Worm (Caenorhabditis elegans) whole organism, early embryonic: ENCODE data around the gene pgl-1.
A peak's percentile ranks its signal among the peaks of the same experiment; 100 is the strongest.

ENCODE experiments used
- B0310.2 ChIP-seq: sonication (generic microtip); optimal IDR thresholded peaks from 2 replicates; lab custom pipeline; 2016; ENCODE audit warnings: mild to moderate bottlenecking, missing genetic modification characterization, missing compliant biosample characterization
- F13C5.2 ChIP-seq: sonication (generic microtip); optimal IDR thresholded peaks from 2 replicates; lab custom pipeline; 2017; ENCODE audit warnings: mild to moderate bottlenecking, missing genetic modification characterization, inconsistent platforms, missing compliant biosample characterization
- aly-1 ChIP-seq: sonication (generic microtip); optimal IDR thresholded peaks from 2 replicates; lab custom pipeline; 2016; ENCODE audit warnings: missing genetic modification characterization, missing compliant biosample characterization
- ama-1 ChIP-seq: fragments of 150-350 bp; optimal IDR thresholded peaks from 2 replicates; lab custom pipeline; 2014
- ceh-13 ChIP-seq: fragments of 200-800 bp; sonication (Bioruptor generic); optimal IDR thresholded peaks from 2 replicates; lab custom pipeline; 2018; ENCODE audit warnings: mild to moderate bottlenecking, missing genetic modification characterization, missing compliant biosample characterization
- ceh-36 ChIP-seq: sonication (generic microtip); optimal IDR thresholded peaks from 2 replicates; lab custom pipeline; 2016; ENCODE audit warnings: missing genetic modification characterization, inconsistent platforms, missing compliant biosample characterization
- ets-7 ChIP-seq: sonication (generic microtip); optimal IDR thresholded peaks from 2 replicates; lab custom pipeline; 2016; ENCODE audit warnings: missing genotype, missing genetic modification characterization, missing compliant biosample characterization
- flt-1 ChIP-seq: fragments of 200-800 bp; sonication (Bioruptor generic); IDR thresholded peaks from 2 replicates; pipeline ENCODE4 v1.3.6; 2022; ENCODE audit warnings: missing genetic modification characterization, missing compliant biosample characterization
- hmbx-1 ChIP-seq: sonication (generic microtip); optimal IDR thresholded peaks from 2 replicates; lab custom pipeline; 2016; ENCODE audit warnings: mild to moderate bottlenecking, missing genetic modification characterization, missing compliant biosample characterization
- hmg-4 ChIP-seq: fragments of 200-800 bp; sonication (Bioruptor generic); optimal IDR thresholded peaks from 2 replicates; lab custom pipeline; 2018; ENCODE audit warnings: mild to moderate bottlenecking, missing genetic modification characterization, missing compliant biosample characterization
- hnd-1 ChIP-seq: sonication (generic microtip); optimal IDR thresholded peaks from 2 replicates; lab custom pipeline; 2016; ENCODE audit warnings: missing genetic modification characterization, missing compliant biosample characterization
- pes-1 ChIP-seq: fragments of 200-800 bp; sonication (Bioruptor generic); IDR thresholded peaks from 2 replicates; pipeline ENCODE4 v1.3.6; 2022; ENCODE audit warnings: missing genetic modification reagents, missing genetic modification characterization, missing compliant biosample characterization
- scrt-1 ChIP-seq: fragments of 200-800 bp; sonication (Bioruptor generic); IDR thresholded peaks from 2 replicates; pipeline ENCODE4 v1.3.6; 2022; ENCODE audit warnings: missing genetic modification characterization, missing compliant biosample characterization
- sea-1 ChIP-seq: fragments of 200-800 bp; sonication (Bioruptor generic); conservative IDR thresholded peaks from 2 replicates; pipeline ENCODE4 v1.3.6; 2022; ENCODE audit warnings: missing genetic modification characterization, missing compliant biosample characterization
- tbx-11 ChIP-seq: fragments of 200-800 bp; sonication (Bioruptor generic); IDR thresholded peaks from 2 replicates; pipeline ENCODE4 v1.3.6; 2022; ENCODE audit warnings: missing genetic modification characterization, missing compliant biosample characterization
- tbx-37 ChIP-seq: fragments of 200-800 bp; sonication (Bioruptor generic); conservative IDR thresholded peaks from 2 replicates; pipeline ENCODE4 v1.3.6; 2022; ENCODE audit warnings: missing genetic modification reagents, missing genetic modification characterization, missing compliant biosample characterization
- tra-4 ChIP-seq: sonication (generic microtip); optimal IDR thresholded peaks from 2 replicates; lab custom pipeline; 2017; ENCODE audit warnings: missing genetic modification characterization, missing compliant biosample characterization

pgl-1 gene

DNA sequence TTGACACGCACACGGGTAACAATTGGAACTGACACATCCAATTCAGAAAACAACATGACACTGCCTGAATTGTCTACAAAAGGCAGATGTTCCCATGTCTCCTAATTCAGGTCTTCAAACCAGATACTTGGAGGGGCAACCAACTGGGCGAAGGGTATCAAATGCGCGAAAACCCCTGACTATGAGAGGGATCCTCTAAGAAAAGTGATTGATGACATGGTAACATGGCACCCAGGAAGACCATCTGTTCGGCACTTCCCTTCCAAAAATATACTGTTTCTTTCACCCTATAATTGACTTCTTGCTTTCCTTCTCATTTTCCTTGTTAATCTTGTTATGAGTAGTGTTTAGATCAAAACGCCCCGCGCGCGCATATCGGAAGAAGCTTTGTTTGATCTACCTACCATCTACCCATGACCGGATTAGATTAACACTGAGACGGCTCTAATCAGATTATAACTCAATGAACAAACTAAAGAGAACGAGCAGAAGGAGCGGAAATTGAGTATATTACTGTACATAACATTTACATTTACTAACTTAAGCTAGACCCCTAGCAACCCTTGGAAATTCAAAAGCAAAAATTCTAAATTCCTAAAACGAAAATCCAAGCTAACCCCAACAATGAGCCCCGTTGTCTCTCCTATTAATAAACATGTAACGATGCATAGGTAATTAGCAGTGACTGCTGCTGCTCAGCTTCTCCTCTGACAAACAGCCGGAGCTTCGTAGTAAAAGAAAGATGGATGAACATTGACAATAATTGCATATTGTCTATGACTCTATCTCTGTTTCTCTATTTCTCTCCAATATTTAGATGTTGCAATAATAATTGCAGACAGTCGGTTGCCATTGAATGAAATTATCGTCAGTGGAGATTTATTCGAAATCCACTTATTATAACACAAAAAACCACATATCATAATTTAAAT is 7.6 kb upstream of the pgl-1 start:
- TF ChIP-seq sea-1 (GFP tag; lab: Robert Waterston, UW) (no peak), ceh-36 (peak; percentile 3), aly-1 (tag; lab: Kevin White, UChicago) (no peak)

DNA sequence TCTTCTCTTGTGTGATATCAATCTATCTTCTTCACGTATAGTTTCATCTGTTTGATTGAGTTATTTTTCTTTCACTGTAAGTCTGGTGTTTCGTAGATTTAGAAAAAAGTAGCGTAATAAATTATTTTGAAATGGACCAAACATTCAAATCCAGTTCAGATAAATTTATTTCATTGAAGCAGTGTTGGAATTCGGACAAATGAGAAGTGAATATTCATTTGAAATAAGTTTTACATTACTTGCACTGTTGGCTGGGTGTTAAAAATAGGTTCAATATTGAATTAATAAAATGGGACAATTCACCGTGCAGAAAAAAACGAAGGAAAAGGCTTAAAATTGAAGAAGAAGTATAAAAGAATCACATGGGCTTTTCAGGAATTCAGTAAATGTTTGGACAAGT is 1.5 kb upstream of the pgl-1 start:
- TF ChIP-seq ama-1 (no peak), aly-1 (tag; lab: Kevin White, UChicago) (no peak), tbx-11 (GFP tag; lab: Robert Waterston, UW) (no peak), tra-4 (tag; lab: Kevin White, UChicago) (no peak), tbx-37 (GFP tag; lab: Robert Waterston, UW) (no peak), hnd-1 (tag; lab: Kevin White, UChicago) (no peak), ets-7 (tag; lab: Kevin White, UChicago) (no peak), ceh-36 (no peak), sea-1 (GFP tag; lab: Robert Waterston, UW) (no peak), flt-1 (GFP tag; lab: Robert Waterston, UW) (no peak), scrt-1 (no peak)

ce11 chrIV:6974162-6974938 is 2.8 kb downstream of the pgl-1 start:
- TF ChIP-seq F13C5.2 (tag; lab: Kevin White, UChicago): no peak
- no peak for TF ChIP-seq aly-1 (tag; lab: Kevin White, UChicago)
- TF ChIP-seq tbx-37 (GFP tag; lab: Robert Waterston, UW): no peak
- no peak for TF ChIP-seq scrt-1
- TF ChIP-seq ceh-36: no peak
- TF ChIP-seq tra-4 (tag; lab: Kevin White, UChicago): no peak
- TF ChIP-seq tbx-11 (GFP tag; lab: Robert Waterston, UW): no peak
- no peak for TF ChIP-seq sea-1 (GFP tag; lab: Robert Waterston, UW)
- no peak for TF ChIP-seq ceh-13 (GFP tag; lab: Kevin White, UChicago)
- no peak for TF ChIP-seq ama-1
- TF ChIP-seq pes-1 (GFP tag; lab: Robert Waterston, UW): no peak
- TF ChIP-seq flt-1 (GFP tag; lab: Robert Waterston, UW): no peak
- TF ChIP-seq B0310.2 (tag; lab: Kevin White, UChicago): no peak
- TF ChIP-seq hnd-1 (tag; lab: Kevin White, UChicago): no peak
- no peak for TF ChIP-seq hmbx-1 (tag; lab: Kevin White, UChicago)
- TF ChIP-seq ets-7 (tag; lab: Kevin White, UChicago): no peak
- no peak for TF ChIP-seq hmg-4 (GFP tag; lab: Kevin White, UChicago)

DNA sequence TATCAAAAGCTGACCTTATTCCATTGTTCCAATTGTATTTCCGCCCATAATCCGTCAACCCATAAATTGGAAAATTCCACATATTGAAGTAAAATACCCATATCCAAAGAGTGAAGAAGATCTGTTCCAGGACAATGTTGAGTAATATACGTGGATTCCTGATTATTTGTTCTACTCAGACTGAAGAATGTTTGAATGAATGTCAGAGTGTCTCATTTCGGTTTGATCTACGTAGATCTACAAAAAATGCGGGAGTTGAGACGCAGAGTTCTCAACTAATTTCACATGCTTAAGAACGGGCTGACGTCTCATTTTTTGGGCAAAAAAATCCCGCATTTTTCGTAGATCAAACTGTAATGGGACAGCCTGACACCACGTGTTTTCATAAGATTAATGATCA is 4.7 kb downstream of the pgl-1 start, which contains the start of gene nhr-249:
nhr-249 (minus strand) TSS at position 101 of the 400 bp plus-strand sequence.
- TF ChIP-seq sea-1 (GFP tag; lab: Robert Waterston, UW) (no peak), scrt-1 (no peak), F13C5.2 (tag; lab: Kevin White, UChicago) (no peak), aly-1 (tag; lab: Kevin White, UChicago) (no peak), ama-1 (no peak), hmbx-1 (tag; lab: Kevin White, UChicago) (no peak), tbx-11 (GFP tag; lab: Robert Waterston, UW) (no peak), ets-7 (tag; lab: Kevin White, UChicago) (no peak), ceh-13 (GFP tag; lab: Kevin White, UChicago) (no peak), tra-4 (tag; lab: Kevin White, UChicago) (no peak), hnd-1 (tag; lab: Kevin White, UChicago) (no peak), hmg-4 (GFP tag; lab: Kevin White, UChicago) (no peak)

- TF ChIP-seq F13C5.2 (tag; lab: Kevin White, UChicago) (no peak), sea-1 (GFP tag; lab: Robert Waterston, UW) (no peak), hmbx-1 (tag; lab: Kevin White, UChicago) (no peak), ets-7 (tag; lab: Kevin White, UChicago) (no peak)
Observed at ce11 chrIV:6971213-6971612, 5.9 kb downstream of the pgl-1 start, which contains the start of gene ZK381.62. Gene ZK381.62 (minus strand): TSS chrIV:6971313.

- TF ChIP-seq tbx-11 (GFP tag; lab: Robert Waterston, UW): no peak
Observed at ce11 chrIV:6970271-6970670, 6.8 kb downstream of the pgl-1 start, which contains the start of gene ZK381.8. Gene ZK381.8 (minus strand): TSS chrIV:6970371.

DNA sequence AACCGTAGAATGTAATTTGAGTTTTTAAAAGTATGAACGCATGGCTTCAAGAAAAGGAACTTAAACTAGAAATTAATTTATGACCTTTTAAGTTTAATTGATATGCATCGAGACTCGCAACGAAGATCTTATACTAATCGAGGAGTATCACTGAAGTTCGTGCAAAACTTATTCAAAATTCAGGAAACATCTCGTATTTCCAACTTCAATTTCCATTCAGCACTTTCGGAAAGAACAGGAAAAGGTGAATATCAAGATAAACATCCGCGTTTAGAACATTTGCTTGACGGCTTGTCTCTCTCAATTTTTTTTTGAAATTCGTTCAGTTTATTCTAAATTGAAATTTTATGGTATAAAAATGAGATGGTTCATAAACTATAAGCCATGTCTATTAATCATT is 11.9 kb downstream of the pgl-1 start, which contains the start of gene ZK381.2:
ZK381.2 (plus strand) TSS at position 301 of the 400 bp plus-strand sequence.
- TF ChIP-seq tbx-11 (GFP tag; lab: Robert Waterston, UW): no peak
- TF ChIP-seq tra-4 (tag; lab: Kevin White, UChicago): no peak
- TF ChIP-seq scrt-1: no peak
- no peak for TF ChIP-seq F13C5.2 (tag; lab: Kevin White, UChicago)
- no peak for TF ChIP-seq sea-1 (GFP tag; lab: Robert Waterston, UW)
- TF ChIP-seq flt-1 (GFP tag; lab: Robert Waterston, UW): no peak
- no peak for TF ChIP-seq B0310.2 (tag; lab: Kevin White, UChicago)
- no peak for TF ChIP-seq ceh-13 (GFP tag; lab: Kevin White, UChicago)
- no peak for TF ChIP-seq ets-7 (tag; lab: Kevin White, UChicago)
- no peak for TF ChIP-seq ceh-36
- no peak for TF ChIP-seq hmbx-1 (tag; lab: Kevin White, UChicago)
- no peak for TF ChIP-seq tbx-37 (GFP tag; lab: Robert Waterston, UW)
